Fruit fly (Drosophila melanogaster): ENCODE measurements around the gene PolrMT.

PolrMT gene

dm6 chr2L:1102349-1102748 is 5.8 kb downstream of the PolrMT start, which contains the start of gene CG4629 (continued):
- TF ChIP-seq H15 (GFP tag; IDR thresholded peaks at IDR 0.05): no peak
- TF ChIP-seq Adf1 (GFP tag; IDR thresholded peaks at IDR 0.05): peak; percentile 100
- TF ChIP-seq Fer1 (GFP tag; optimal IDR thresholded peaks at IDR 0.05): peak; percentile 14
- peak; percentile 38 for TF ChIP-seq Nf-YC (tag; optimal IDR thresholded peaks at IDR 0.05)
- no peak for TF ChIP-seq slp2 (GFP tag; optimal IDR thresholded peaks at IDR 0.05)
- TF ChIP-seq CG30403 (GFP tag; optimal IDR thresholded peaks at IDR 0.05): no peak
- TF ChIP-seq CG15269 (tag; optimal IDR thresholded peaks at IDR 0.05): no peak
- 0 out of 2 replicates have a peak, but pooled peaks have one; percentile 48 for TF ChIP-seq CG32532 (GFP tag; IDR thresholded peaks at IDR 0.05)
- TF ChIP-seq Hand (GFP tag; optimal IDR thresholded peaks at IDR 0.05): no peak
- peak; percentile 96 for TF ChIP-seq Deaf1 (tag; optimal IDR thresholded peaks at IDR 0.05)
- TF ChIP-seq E2f2 (GFP tag; IDR thresholded peaks at IDR 0.05): peak; percentile 7; the same call in 1 of the 2 replicates
- no peak for TF ChIP-seq fd64A (GFP tag; optimal IDR thresholded peaks at IDR 0.05)
- no peak for TF ChIP-seq CG2202 (tag; optimal IDR thresholded peaks at IDR 0.05)
- TF ChIP-seq Poxn (GFP tag; IDR thresholded peaks at IDR 0.05): no peak
- TF ChIP-seq chinmo (GFP tag; IDR thresholded peaks at IDR 0.05; ENCODE audit: partially characterized antibody): 0 out of 4 replicates have a peak, but pooled peaks have one; percentile 70
- no peak for TF ChIP-seq CG17829 (tag; optimal IDR thresholded peaks at IDR 0.05)
- no peak for TF ChIP-seq CG8924 (tag; optimal IDR thresholded peaks at IDR 0.05)
- TF ChIP-seq CG34224 (GFP tag; IDR thresholded peaks at IDR 0.05; ENCODE audit: partially characterized antibody): 0 out of 3 replicates have a peak, but pooled peaks have one; percentile 32
- no peak for TF ChIP-seq CG17802 (tag; optimal IDR thresholded peaks at IDR 0.05)
- TF ChIP-seq Bteb2 (GFP tag; optimal IDR thresholded peaks at IDR 0.05): no peak
- TF ChIP-seq sisA (GFP tag; IDR thresholded peaks at IDR 0.05): no peak
- TF ChIP-seq eyg (GFP tag; optimal IDR thresholded peaks at IDR 0.05): peak; percentile 21

DNA sequence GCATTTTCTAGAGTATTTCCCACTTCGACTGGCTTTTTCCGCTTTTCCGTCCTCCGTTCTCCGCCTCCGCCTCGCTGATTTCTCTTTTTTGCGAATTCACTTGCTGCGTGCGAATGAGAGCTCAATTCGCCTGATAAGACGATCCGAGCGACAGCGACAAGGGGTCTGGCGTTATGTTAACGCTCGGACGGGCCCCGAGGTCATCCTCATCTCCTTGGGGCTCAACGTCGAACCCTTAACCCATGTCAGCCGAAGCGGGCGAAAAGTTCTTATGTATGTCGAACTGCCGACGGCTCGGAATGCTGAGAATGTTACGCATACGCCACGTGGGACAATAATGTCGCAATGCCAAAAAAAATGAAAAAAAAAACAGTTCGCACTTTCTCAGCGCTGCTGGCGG is 12.7 kb downstream of the PolrMT start:
- TF ChIP-seq Optix (GFP tag; IDR thresholded peaks at IDR 0.05) (no peak), CG11560 (tag; IDR thresholded peaks at IDR 0.05) (no peak), Asciz (GFP tag; optimal IDR thresholded peaks at IDR 0.05) (no peak), D19B (GFP tag; optimal IDR thresholded peaks at IDR 0.05) (no peak), Dfd (GFP tag; optimal IDR thresholded peaks at IDR 0.05) (no peak), nerfin-2 (GFP tag; IDR thresholded peaks at IDR 0.05; ENCODE audit: partially characterized antibody) (no peak), CG8359 (GFP tag; optimal IDR thresholded peaks at IDR 0.05; ENCODE audit: borderline replicate concordance) (no peak), CG13894 (tag; optimal IDR thresholded peaks at IDR 0.05) (peak; percentile 86), Trl (optimal IDR thresholded peaks at IDR 0.05) (no peak), Trl (GFP tag; optimal IDR thresholded peaks at IDR 0.05) (no peak), chn (GFP tag; optimal IDR thresholded peaks at IDR 0.05) (no peak), Ravus (GFP tag; IDR thresholded peaks at IDR 0.05) (no peak), Blimp-1 (GFP tag; optimal IDR thresholded peaks at IDR 0.05) (no peak), abd-A (tag; optimal IDR thresholded peaks at IDR 0.05) (peak; percentile 19), CG12942 (GFP tag; optimal IDR thresholded peaks at IDR 0.05) (no peak), CG34224 (GFP tag; IDR thresholded peaks at IDR 0.05; ENCODE audit: partially characterized antibody) (no peak), crp (GFP tag; optimal IDR thresholded peaks at IDR 0.05) (no peak), Awh (GFP tag; IDR thresholded peaks at IDR 0.05) (no peak), Fer1 (GFP tag; optimal IDR thresholded peaks at IDR 0.05) (no peak), CG15514 (GFP tag; optimal IDR thresholded peaks at IDR 0.05) (no peak), Bgb (GFP tag; IDR thresholded peaks at IDR 0.05; ENCODE audit: partially characterized antibody) (no peak), NfI (GFP tag; optimal IDR thresholded peaks at IDR 0.05) (no peak), vvl (GFP tag; IDR thresholded peaks at IDR 0.05) (no peak), CG17829 (tag; optimal IDR thresholded peaks at IDR 0.05) (no peak), Ets97D (GFP tag; optimal IDR thresholded peaks at IDR 0.05) (no peak), sd (tag; optimal IDR thresholded peaks at IDR 0.05) (peak; percentile 84), Deaf1 (tag; optimal IDR thresholded peaks at IDR 0.05) (peak; percentile 16), Camta (GFP tag; optimal IDR thresholded peaks at IDR 0.05) (no peak), Pdp1 (GFP tag; optimal IDR thresholded peaks at IDR 0.05) (peak in 1 of 2 experiments; percentile 23), CG18262 (tag; optimal IDR thresholded peaks at IDR 0.05) (no peak), CG10431 (GFP tag; optimal IDR thresholded peaks at IDR 0.05) (no peak), CG1603 (tag; optimal IDR thresholded peaks at IDR 0.05) (no peak)
